Worm (Caenorhabditis elegans): ENCODE measurements around the gene F33C8.2.

ce11 chrX:14761021-14761420, 39.8 kb downstream of the F33C8.2 start, which contains the start of gene C05G5.5:
- TF ChIP-seq sptf-1 (tag; optimal IDR thresholded peaks at IDR 0.05): no peak
- no peak for TF ChIP-seq mep-1 (tag; optimal IDR thresholded peaks at IDR 0.05)
- TF ChIP-seq nhr-28 (tag; optimal IDR thresholded peaks at IDR 0.05): no peak

Measured in whole organism, mixed stage, embryonic.